Fruit fly (Drosophila melanogaster) whole organism, embryonic: ENCODE measurements around the gene hiro.

Experiments used
- Ada2b ChIP-seq: fragments of 200-800 bp; sonication (Bioruptor generic); IDR thresholded peaks from 2 replicates; pipeline ENCODE4 v1.3.6; 2022; ENCODE audit warnings: missing biosample characterization, missing genetic modification characterization
- Atf-2 ChIP-seq: fragments of 200-800 bp; sonication (Bioruptor generic); optimal IDR thresholded peaks from 2 replicates; lab custom pipeline; 2016; ENCODE audit warnings: missing biosample characterization, missing genetic modification characterization
- CG1024 ChIP-seq: fragments of 200-800 bp; sonication (Bioruptor generic); IDR thresholded peaks from 2 replicates; pipeline ENCODE4 v1.3.6; 2022; ENCODE audit warnings: missing biosample characterization, missing genetic modification characterization
- CG11696 ChIP-seq: fragments of 200-800 bp; sonication (Bioruptor generic); IDR thresholded peaks from 2 replicates; pipeline ENCODE4 v1.3.6; 2022; ENCODE audit warnings: missing biosample characterization, missing genetic modification characterization
- CG12104 ChIP-seq: fragments of 200-800 bp; sonication (Bioruptor generic); optimal IDR thresholded peaks from 3 replicates; lab custom pipeline; 2016; ENCODE audit warnings: missing biosample characterization, missing genetic modification characterization
- CG13287 ChIP-seq: fragments of 200-800 bp; sonication (Bioruptor generic); IDR thresholded peaks from 2 replicates; pipeline ENCODE4 v1.3.6; 2022; ENCODE audit warnings: missing biosample characterization, missing genetic modification characterization; ENCODE audit not compliant: partially characterized antibody
- CG15011 ChIP-seq: fragments of 200-800 bp; sonication (Bioruptor generic); optimal IDR thresholded peaks from 3 replicates; lab custom pipeline; 2018; ENCODE audit warnings: missing biosample characterization, mild to moderate bottlenecking, missing genetic modification characterization
- CG15696 ChIP-seq: fragments of 200-800 bp; sonication (Bioruptor generic); optimal IDR thresholded peaks from 2 replicates; lab custom pipeline; 2019; ENCODE audit warnings: missing biosample characterization, mild to moderate bottlenecking, missing genetic modification characterization, moderate library complexity
- CG18599 ChIP-seq: fragments of 200-800 bp; sonication (Bioruptor generic); optimal IDR thresholded peaks from 3 replicates; lab custom pipeline; 2017; ENCODE audit warnings: missing biosample characterization, missing genetic modification characterization, mild to moderate bottlenecking, moderate library complexity, missing genetic modification reagents
- CG18619 ChIP-seq: fragments of 200-800 bp; sonication (Bioruptor generic); optimal IDR thresholded peaks from 3 replicates; lab custom pipeline; 2017; ENCODE audit warnings: missing biosample characterization, mild to moderate bottlenecking, missing genetic modification characterization
- CG34376 ChIP-seq: fragments of 200-800 bp; sonication (Bioruptor generic); optimal IDR thresholded peaks from 2 replicates; lab custom pipeline; 2018; ENCODE audit warnings: missing biosample characterization, mild to moderate bottlenecking, missing genetic modification characterization
- CG3995 ChIP-seq: fragments of 200-800 bp; sonication (Bioruptor generic); optimal IDR thresholded peaks from 3 replicates; lab custom pipeline; 2016; ENCODE audit warnings: missing biosample characterization, missing genetic modification characterization
- CG6683 ChIP-seq: fragments of 200-800 bp; sonication (Bioruptor generic); optimal IDR thresholded peaks from 2 replicates; lab custom pipeline; 2017; ENCODE audit warnings: missing biosample characterization, mild to moderate bottlenecking, missing genetic modification characterization, missing genetic modification reagents
- CG7745 ChIP-seq: fragments of 200-800 bp; sonication (Bioruptor generic); optimal IDR thresholded peaks from 2 replicates; lab custom pipeline; 2018; ENCODE audit warnings: missing biosample characterization, mild to moderate bottlenecking, missing genetic modification characterization, moderate library complexity
- CG9817 ChIP-seq: fragments of 200-800 bp; sonication (Bioruptor generic); optimal IDR thresholded peaks from 2 replicates; lab custom pipeline; 2018; ENCODE audit warnings: missing biosample characterization, mild to moderate bottlenecking, missing genetic modification characterization, moderate library complexity
- Camta ChIP-seq: fragments of 200-800 bp; sonication (Bioruptor generic); optimal IDR thresholded peaks from 2 replicates; lab custom pipeline; 2016; ENCODE audit warnings: missing biosample characterization, missing genetic modification characterization
- CkIIα-i1 ChIP-seq: fragments of 200-800 bp; sonication (Bioruptor generic); IDR thresholded peaks from 2 replicates; pipeline ENCODE4 v1.3.6; 2022; ENCODE audit warnings: missing biosample characterization, missing genetic modification characterization
- CoRest ChIP-seq: fragments of 200-800 bp; sonication (Bioruptor generic); optimal IDR thresholded peaks from 3 replicates; lab custom pipeline; 2018; ENCODE audit warnings: missing biosample characterization, mild to moderate bottlenecking, missing genetic modification characterization, moderate library complexity
- D19B ChIP-seq: fragments of 200-800 bp; sonication (Bioruptor generic); optimal IDR thresholded peaks from 2 replicates; lab custom pipeline; 2017; ENCODE audit warnings: missing biosample characterization, mild to moderate bottlenecking, missing genetic modification characterization
- Doc3 ChIP-seq: fragments of 200-800 bp; sonication (Bioruptor generic); IDR thresholded peaks from 3 replicates; pipeline ENCODE4 v1.3.6; 2022; ENCODE audit warnings: missing biosample characterization, missing genetic modification characterization; ENCODE audit not compliant: partially characterized antibody
- Ets65A ChIP-seq: fragments of 200-800 bp; sonication (Bioruptor generic); peaks from one replicate; lab custom pipeline; 2016; ENCODE audit warnings: missing biosample characterization, missing genetic modification characterization
- Ets97D ChIP-seq: fragments of 200-800 bp; sonication (Bioruptor generic); optimal IDR thresholded peaks from 3 replicates; lab custom pipeline; 2016; ENCODE audit warnings: missing biosample characterization, missing genetic modification characterization
- GATAe ChIP-seq: fragments of 200-800 bp; sonication (Bioruptor generic); conservative IDR thresholded peaks from 2 replicates; pipeline ENCODE4 v1.3.6; 2022; ENCODE audit warnings: missing biosample characterization, missing genetic modification characterization
- Hey ChIP-seq: fragments of 200-800 bp; sonication (Bioruptor generic); optimal IDR thresholded peaks from 3 replicates; lab custom pipeline; 2018; ENCODE audit warnings: missing biosample characterization, mild to moderate bottlenecking, missing genetic modification characterization
- Lpt ChIP-seq: fragments of >200 bp; optimal IDR thresholded peaks from 2 replicates; lab custom pipeline; 2018; ENCODE audit warnings: missing biosample characterization, missing genetic modification characterization
- Mes4 ChIP-seq: fragments of 200-800 bp; sonication (Bioruptor generic); optimal IDR thresholded peaks from 2 replicates; lab custom pipeline; 2016; ENCODE audit warnings: missing biosample characterization, missing genetic modification characterization
- Nf-YB ChIP-seq: fragments of 200-800 bp; sonication (Bioruptor generic); optimal IDR thresholded peaks from 3 replicates; lab custom pipeline; 2019; ENCODE audit warnings: missing biosample characterization, mild to moderate bottlenecking, missing genetic modification characterization, moderate library complexity
- Rfx ChIP-seq: fragments of 200-800 bp; sonication (Bioruptor generic); IDR thresholded peaks from 2 replicates; pipeline ENCODE4 v1.3.6; 2022; ENCODE audit warnings: missing biosample characterization, missing genetic modification characterization
- Sin3A ChIP-seq: fragments of >200 bp; optimal IDR thresholded peaks from 2 replicates; lab custom pipeline; 2018
- Six4 ChIP-seq: fragments of 200-800 bp; sonication (Bioruptor generic); optimal IDR thresholded peaks from 2 replicates; lab custom pipeline; 2016; ENCODE audit warnings: missing biosample characterization, missing genetic modification characterization
- Sry-β ChIP-seq: fragments of 200-800 bp; sonication (Bioruptor generic); optimal IDR thresholded peaks from 2 replicates; lab custom pipeline; 2018; ENCODE audit warnings: missing biosample characterization, mild to moderate bottlenecking, missing genetic modification characterization, moderate library complexity
- Usf ChIP-seq: fragments of 200-800 bp; sonication (Bioruptor generic); optimal IDR thresholded peaks from 2 replicates; lab custom pipeline; 2017; ENCODE audit warnings: missing genotype, missing biosample characterization, missing genetic modification characterization
- ash1 ChIP-seq: fragments of 200-800 bp; sonication (Bioruptor generic); optimal IDR thresholded peaks from 2 replicates; lab custom pipeline; 2018; ENCODE audit warnings: missing biosample characterization, mild to moderate bottlenecking, missing genetic modification characterization
- cato ChIP-seq: fragments of 200-800 bp; sonication (Bioruptor generic); optimal IDR thresholded peaks from 2 replicates; lab custom pipeline; 2016; ENCODE audit warnings: missing biosample characterization, missing genetic modification characterization, borderline replicate concordance
- esg ChIP-seq: fragments of 200-800 bp; sonication (Bioruptor generic); conservative IDR thresholded peaks from 2 replicates; pipeline ENCODE4 v1.3.6; 2022; ENCODE audit warnings: missing biosample characterization, missing genetic modification characterization
- ftz-f1 ChIP-seq: fragments of 200-800 bp; sonication (Bioruptor generic); optimal IDR thresholded peaks from 2 replicates; lab custom pipeline; 2016; ENCODE audit warnings: missing biosample characterization, missing genetic modification characterization
- gfzf ChIP-seq: fragments of 200-800 bp; sonication (Bioruptor generic); optimal IDR thresholded peaks from 2 replicates; lab custom pipeline; 2016; ENCODE audit warnings: missing biosample characterization, mild to moderate bottlenecking, missing genetic modification characterization, moderate library complexity
- her ChIP-seq: fragments of 200-800 bp; sonication (Bioruptor generic); optimal IDR thresholded peaks from 2 replicates; lab custom pipeline; 2016; ENCODE audit warnings: missing biosample characterization, missing genetic modification characterization
- lov ChIP-seq, 2 experiments: fragments of 200-800 bp in 1 of 2; fragments of >200 bp in 1 of 2; sonication (Bioruptor generic) in 1 of 2; IDR thresholded peaks in 1 of 2; optimal IDR thresholded peaks in 1 of 2; 2 replicates in 1 of 2; 3 replicates in 1 of 2; pipeline versions ENCODE4 v1.3.6 to Lab custom; 2017 to 2022; ENCODE audit warnings: missing biosample characterization in 1 of 2, missing genetic modification characterization in 1 of 2
- prd ChIP-seq, 3 experiments: fragments of >200 bp in 2 of 3; fragments of 200-800 bp in 1 of 3; sonication (Bioruptor generic) in 1 of 3; optimal IDR thresholded peaks in 2 of 3; IDR thresholded peaks in 1 of 3; 2 replicates in 2 of 3; 3 replicates in 1 of 3; pipeline versions ENCODE4 v1.3.6 to Lab custom; 2017 to 2022; ENCODE audit warnings: missing biosample characterization in 1 of 3, missing genetic modification characterization in 1 of 3
- sens ChIP-seq: fragments of 200-800 bp; sonication (Bioruptor generic); peaks from one replicate; lab custom pipeline; 2016; ENCODE audit warnings: missing biosample characterization, missing genetic modification characterization
- so ChIP-seq: fragments of 200-800 bp; sonication (Bioruptor generic); IDR thresholded peaks from 3 replicates; pipeline ENCODE4 v1.3.6; 2022; ENCODE audit warnings: missing biosample characterization, missing genetic modification characterization
- tna ChIP-seq: fragments of 200-800 bp; sonication (Bioruptor generic); IDR thresholded peaks from 2 replicates; pipeline ENCODE4 v1.3.6; 2022; ENCODE audit warnings: missing biosample characterization, missing genetic modification characterization; ENCODE audit not compliant: partially characterized antibody
- toy ChIP-seq: fragments of 200-800 bp; sonication (Bioruptor generic); IDR thresholded peaks from 2 replicates; pipeline ENCODE4 v1.3.6; 2022; ENCODE audit warnings: missing biosample characterization, missing genetic modification characterization
- tup ChIP-seq: fragments of 200-800 bp; sonication (Bioruptor generic); optimal IDR thresholded peaks from 2 replicates; lab custom pipeline; 2016; ENCODE audit warnings: missing biosample characterization, mild to moderate bottlenecking, missing genetic modification characterization, moderate library complexity
- wor ChIP-seq: fragments of 200-800 bp; sonication (Bioruptor generic); IDR thresholded peaks from 2 replicates; pipeline ENCODE4 v1.3.6; 2022; ENCODE audit warnings: missing biosample characterization, missing genetic modification characterization

hiro gene

DNA sequence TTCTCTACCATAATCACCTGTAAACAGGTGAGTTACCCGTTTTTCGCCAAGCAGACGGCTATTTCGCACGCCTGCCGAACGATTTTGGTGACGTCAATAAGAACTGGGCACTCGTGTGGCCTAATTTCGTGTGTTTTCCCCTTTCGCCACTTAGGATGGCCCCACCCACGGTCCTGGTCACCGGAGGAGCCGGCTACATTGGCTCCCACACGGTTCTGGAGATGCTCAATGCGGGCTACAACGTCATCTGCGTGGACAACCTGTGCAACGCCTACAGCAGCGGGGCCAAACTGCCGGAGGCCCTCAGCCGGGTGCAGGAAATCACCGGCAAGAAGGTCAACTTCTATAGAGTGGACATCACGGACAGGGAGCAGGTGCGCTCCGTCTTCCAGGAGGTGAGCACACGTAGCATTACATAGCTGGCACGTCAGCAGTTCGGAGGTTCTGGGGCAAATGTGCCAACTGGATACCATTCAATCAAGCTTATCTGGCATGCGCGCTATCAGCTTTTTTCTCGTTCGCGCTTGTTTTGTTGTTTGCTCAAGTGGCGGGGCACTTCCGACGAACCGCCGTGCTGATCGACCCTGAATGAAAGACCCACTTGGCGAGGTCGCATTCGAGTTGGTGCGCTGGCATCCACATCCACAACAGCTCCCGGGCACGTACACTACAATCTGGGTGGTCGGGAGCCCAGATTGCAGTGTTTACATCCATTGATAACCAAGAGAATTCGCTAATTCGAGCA is 38.6 kb downstream of the hiro start (continued):
- TF ChIP-seq CG15011 (GFP tag; lab: Kevin White, UChicago), result no peak
- 0 out of 2 replicates have a peak, but pooled peaks have one; percentile 14 for TF ChIP-seq GATAe (GFP tag; lab: Robert Waterston, UW)
- TF ChIP-seq ftz-f1 (GFP tag; lab: Kevin White, UChicago), result peak; percentile 51
- no peak for TF ChIP-seq toy (GFP tag; lab: Robert Waterston, UW)
- TF ChIP-seq gfzf (GFP tag; lab: Kevin White, UChicago), result no peak
- no peak for TF ChIP-seq Atf-2 (GFP tag; lab: Kevin White, UChicago)
- no peak for TF ChIP-seq wor (GFP tag; lab: Robert Waterston, UW)
- TF ChIP-seq CG3995 (GFP tag; lab: Kevin White, UChicago), result no peak
- 0 out of 2 replicates have a peak, but pooled peaks have one; percentile 4 for TF ChIP-seq CkIIα-i1
- TF ChIP-seq prd (optimal IDR thresholded peaks at IDR 0.05; lab: Kevin White, UChicago), result no peak
- peak; percentile 13; the same call in 1 of the 3 replicates for TF ChIP-seq prd (GFP tag; IDR thresholded peaks at IDR 0.05; lab: Robert Waterston, UW)
- no peak for TF ChIP-seq ash1
- TF ChIP-seq esg (GFP tag; lab: Robert Waterston, UW), result no peak
- 0 out of 2 replicates have a peak, but pooled peaks have one; percentile 4 for TF ChIP-seq Rfx (GFP tag; lab: Robert Waterston, UW)
- peak; percentile 13 for TF ChIP-seq CG34376 (GFP tag; lab: Kevin White, UChicago)
- TF ChIP-seq Mes4, result no peak
- TF ChIP-seq D19B (GFP tag; lab: Kevin White, UChicago), result no peak
- peak; percentile 36 for TF ChIP-seq sens (GFP tag; lab: Kevin White, UChicago)
- no peak for TF ChIP-seq CG13287 (GFP tag; lab: Robert Waterston, UW)
- no peak for TF ChIP-seq Six4 (GFP tag; lab: Kevin White, UChicago)
- no peak for TF ChIP-seq Sin3A (lab: Kevin White, UChicago)
- TF ChIP-seq CG9817 (tag; lab: Kevin White, UChicago), result no peak
- TF ChIP-seq tna, result no peak
- TF ChIP-seq CG7745 (tag; lab: Kevin White, UChicago), result no peak
- TF ChIP-seq Ets65A (GFP tag; lab: Kevin White, UChicago), result peak; percentile 9

DNA sequence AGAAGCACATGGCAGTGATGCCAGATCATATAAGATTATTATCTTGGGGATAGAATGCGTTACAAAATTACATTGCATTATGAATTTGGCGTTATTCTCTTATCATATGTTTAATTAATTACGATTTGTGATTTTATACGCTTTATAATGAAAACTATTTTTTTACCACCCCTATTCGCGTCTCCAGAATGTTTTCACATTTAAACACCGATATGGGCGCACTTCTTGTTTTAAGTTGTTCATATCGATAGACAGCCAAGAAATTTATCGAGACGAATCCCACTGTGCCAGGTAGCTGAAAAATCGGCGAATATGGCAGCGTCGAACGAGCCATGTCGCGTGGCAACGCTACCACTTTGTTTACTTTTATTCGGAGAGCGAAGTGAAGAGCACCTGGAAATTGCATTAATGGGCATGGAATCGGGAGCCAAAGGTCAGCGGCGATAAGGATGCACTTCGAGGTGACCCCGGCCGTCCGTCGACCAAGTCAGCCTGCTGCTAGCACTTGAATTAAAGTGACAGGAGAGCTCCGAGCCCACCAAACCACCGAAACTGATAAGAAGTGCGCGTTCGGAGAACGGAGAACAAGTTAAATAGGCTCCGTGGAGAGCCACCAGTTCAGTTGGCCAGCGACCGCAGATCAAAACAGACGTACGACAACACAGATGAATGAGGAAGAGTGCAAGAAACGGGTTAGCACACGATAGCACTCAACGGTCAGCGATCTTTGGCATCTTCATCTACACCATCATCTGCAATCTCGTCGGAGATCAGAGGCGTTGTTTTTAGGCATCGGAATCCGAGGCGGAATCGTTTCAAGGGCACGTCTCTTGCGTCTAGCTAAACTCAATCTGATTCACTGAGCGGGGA is 39.4 kb downstream of the hiro start, which contains the start of gene Gale:
TSS of gene Gale (plus strand) at position 401 of the 870 bp plus-strand sequence.
- TF ChIP-seq cato (GFP tag; lab: Kevin White, UChicago) (no peak), Sry-β (no peak), tup (GFP tag; lab: Kevin White, UChicago) (no peak), Camta (GFP tag; lab: Kevin White, UChicago) (no peak), Lpt (GFP tag; lab: Kevin White, UChicago) (no peak), CG12104 (GFP tag; lab: Kevin White, UChicago) (peak; percentile 49), Ets97D (GFP tag; lab: Kevin White, UChicago) (peak; percentile 85), Rfx (GFP tag; lab: Robert Waterston, UW) (peak; percentile 55), Ada2b (GFP tag; lab: Robert Waterston, UW) (peak; percentile 4; the same call in 1 of the 2 replicates), CG1024 (GFP tag; lab: Robert Waterston, UW) (no peak), lov (optimal IDR thresholded peaks at IDR 0.05; lab: Kevin White, UChicago) (no peak), lov (GFP tag; IDR thresholded peaks at IDR 0.05; lab: Robert Waterston, UW) (no peak), CG11696 (GFP tag; lab: Robert Waterston, UW) (no peak), CG18599 (GFP tag; lab: Kevin White, UChicago) (no peak), Doc3 (GFP tag; lab: Robert Waterston, UW) (peak; percentile 49; the same call in 2 of the 3 replicates), Nf-YB (no peak), Hey (no peak), so (GFP tag; lab: Robert Waterston, UW) (peak; percentile 46; the same call in 1 of the 3 replicates), CG18619 (no peak), Usf (no peak), her (no peak), CG15696 (tag; lab: Kevin White, UChicago) (no peak), CG6683 (GFP tag; lab: Kevin White, UChicago) (no peak), CoRest (no peak)
